Worm (Caenorhabditis elegans) whole organism, late embryonic: ENCODE measurements around the gene tyr-1.

Source experiments
- C38D4.7 ChIP-seq: fragments of 200-800 bp; sonication (Bioruptor generic); optimal IDR thresholded peaks from 2 replicates; lab custom pipeline; 2018; ENCODE audit warnings: mild to moderate bottlenecking, missing genetic modification characterization, moderate library complexity, missing compliant biosample characterization
- K02D7.2 ChIP-seq: sonication (generic microtip); optimal IDR thresholded peaks from 2 replicates; lab custom pipeline; 2017; ENCODE audit warnings: mild to moderate bottlenecking, missing genetic modification characterization, missing compliant biosample characterization
- K09A11.1 ChIP-seq: sonication (generic microtip); optimal IDR thresholded peaks from 2 replicates; lab custom pipeline; 2017; ENCODE audit warnings: antibody characterized with exemption, mild to moderate bottlenecking, missing genetic modification characterization, missing compliant biosample characterization; ENCODE audit not compliant: insufficient read depth
- ama-1 ChIP-seq: fragments of 150-350 bp; optimal IDR thresholded peaks from 2 replicates; lab custom pipeline; 2014
- ceh-19 ChIP-seq: fragments of 200-800 bp; sonication (Bioruptor generic); optimal IDR thresholded peaks from 2 replicates; lab custom pipeline; 2018; ENCODE audit warnings: mild to moderate bottlenecking, missing genetic modification characterization, missing compliant biosample characterization
- ceh-22 ChIP-seq: sonication (generic microtip); optimal IDR thresholded peaks from 2 replicates; lab custom pipeline; 2017; ENCODE audit warnings: missing biosample characterization, missing genetic modification characterization
- ceh-24 ChIP-seq: sonication (generic microtip); optimal IDR thresholded peaks from 2 replicates; lab custom pipeline; 2016; ENCODE audit warnings: mild to moderate bottlenecking, missing genetic modification characterization, missing compliant biosample characterization
- ceh-34 ChIP-seq: sonication (generic microtip); optimal IDR thresholded peaks from 2 replicates; lab custom pipeline; 2016; ENCODE audit warnings: mild to moderate bottlenecking, missing genetic modification characterization, missing compliant biosample characterization
- ceh-45 ChIP-seq: fragments of 200-800 bp; sonication (Bioruptor generic); IDR thresholded peaks from 2 replicates; pipeline ENCODE4 v1.3.6; 2022; ENCODE audit warnings: missing genetic modification reagents, missing genetic modification characterization, missing compliant biosample characterization
- ceh-48 ChIP-seq: sonication (generic microtip); optimal IDR thresholded peaks from 2 replicates; lab custom pipeline; 2016; ENCODE audit warnings: missing genetic modification characterization, inconsistent platforms, missing compliant biosample characterization
- che-1 ChIP-seq: sonication (generic microtip); optimal IDR thresholded peaks from 2 replicates; lab custom pipeline; 2016; ENCODE audit warnings: mild to moderate bottlenecking, missing genetic modification characterization, missing compliant biosample characterization
- dve-1 ChIP-seq: sonication (generic microtip); optimal IDR thresholded peaks from 2 replicates; lab custom pipeline; 2017; ENCODE audit warnings: antibody characterized with exemption, mild to moderate bottlenecking, missing genetic modification characterization, missing compliant biosample characterization
- elt-2 ChIP-seq: sonication (generic microtip); optimal IDR thresholded peaks from 2 replicates; lab custom pipeline; 2016; ENCODE audit warnings: missing genetic modification reagents, missing genetic modification characterization, missing compliant biosample characterization
- elt-4 ChIP-seq: sonication (generic microtip); optimal IDR thresholded peaks from 2 replicates; lab custom pipeline; 2016; ENCODE audit warnings: missing genetic modification characterization, missing compliant biosample characterization
- eyg-1 ChIP-seq: sonication (generic microtip); optimal IDR thresholded peaks from 2 replicates; lab custom pipeline; 2016; ENCODE audit warnings: missing genotype, missing genetic modification characterization, missing compliant biosample characterization
- fax-1 ChIP-seq: sonication (generic microtip); optimal IDR thresholded peaks from 2 replicates; lab custom pipeline; 2016; ENCODE audit warnings: missing genotype, missing genetic modification characterization, missing compliant biosample characterization
- fkh-10 ChIP-seq: fragments of 150-350 bp; optimal IDR thresholded peaks from 2 replicates; lab custom pipeline; 2014; ENCODE audit warnings: missing biosample characterization, missing genetic modification reagents, missing genetic modification characterization
- gmeb-2 ChIP-seq: sonication (generic microtip); optimal IDR thresholded peaks from 2 replicates; lab custom pipeline; 2016; ENCODE audit warnings: missing genetic modification characterization, inconsistent platforms, missing compliant biosample characterization
- hlh-15 ChIP-seq: sonication (generic microtip); optimal IDR thresholded peaks from 2 replicates; lab custom pipeline; 2016; ENCODE audit warnings: missing genetic modification characterization, missing compliant biosample characterization
- hlh-6 ChIP-seq: sonication (generic microtip); optimal IDR thresholded peaks from 2 replicates; lab custom pipeline; 2016; ENCODE audit warnings: missing genotype, missing genetic modification characterization, missing compliant biosample characterization
- hlh-8 ChIP-seq: sonication (generic microtip); optimal IDR thresholded peaks from 2 replicates; lab custom pipeline; 2016; ENCODE audit warnings: missing genotype, missing genetic modification characterization, missing compliant biosample characterization
- lim-6 ChIP-seq: sonication (generic microtip); optimal IDR thresholded peaks from 2 replicates; lab custom pipeline; 2016; ENCODE audit warnings: missing genetic modification characterization, missing compliant biosample characterization
- lin-11 ChIP-seq: fragments of 200-800 bp; sonication (Bioruptor generic); optimal IDR thresholded peaks from 2 replicates; lab custom pipeline; 2018; ENCODE audit warnings: mild to moderate bottlenecking, missing genetic modification characterization, missing compliant biosample characterization
- madf-2 ChIP-seq: sonication (generic microtip); optimal IDR thresholded peaks from 2 replicates; lab custom pipeline; 2017; ENCODE audit warnings: missing genetic modification characterization, missing compliant biosample characterization
- nfya-1 ChIP-seq: sonication (generic microtip); optimal IDR thresholded peaks from 2 replicates; lab custom pipeline; 2017; ENCODE audit warnings: missing genetic modification characterization, mild to moderate bottlenecking, missing compliant biosample characterization, antibody characterized with exemption, moderate library complexity
- nhr-232 ChIP-seq: sonication (generic microtip); optimal IDR thresholded peaks from 2 replicates; lab custom pipeline; 2016; ENCODE audit warnings: missing genetic modification characterization, missing compliant biosample characterization
- odd-2 ChIP-seq: sonication (generic microtip); optimal IDR thresholded peaks from 2 replicates; lab custom pipeline; 2017; ENCODE audit warnings: antibody characterized with exemption, mild to moderate bottlenecking, missing genetic modification characterization, missing compliant biosample characterization
- pag-3 ChIP-seq: sonication (generic microtip); optimal IDR thresholded peaks from 2 replicates; lab custom pipeline; 2016; ENCODE audit warnings: missing compliant biosample characterization, missing genetic modification characterization, borderline replicate concordance
- pat-9 ChIP-seq: fragments of 200-800 bp; sonication (Bioruptor generic); optimal IDR thresholded peaks from 2 replicates; lab custom pipeline; 2018; ENCODE audit warnings: mild to moderate bottlenecking, missing genetic modification characterization, moderate library complexity, missing compliant biosample characterization
- pha-4 ChIP-seq: fragments of 150-350 bp; optimal IDR thresholded peaks from 2 replicates; lab custom pipeline; 2018; ENCODE audit warnings: missing biosample characterization, missing genetic modification reagents, missing genetic modification characterization
- pqm-1 ChIP-seq: sonication (generic microtip); optimal IDR thresholded peaks from 2 replicates; lab custom pipeline; 2016; ENCODE audit warnings: missing genetic modification characterization, missing compliant biosample characterization
- rnt-1 ChIP-seq: sonication (generic microtip); optimal IDR thresholded peaks from 2 replicates; lab custom pipeline; 2016; ENCODE audit warnings: missing genetic modification characterization, missing compliant biosample characterization
- syd-9 ChIP-seq: sonication (generic microtip); optimal IDR thresholded peaks from 2 replicates; lab custom pipeline; 2016; ENCODE audit warnings: mild to moderate bottlenecking, missing genetic modification characterization, moderate library complexity, missing compliant biosample characterization
- unc-3 ChIP-seq, 2 experiments: fragments of 200-800 bp in 1 of 2; sonication (Bioruptor generic) in 1 of 2; sonication (generic microtip) in 1 of 2; conservative IDR thresholded peaks in 1 of 2; optimal IDR thresholded peaks in 1 of 2; 2 replicates each; pipeline versions ENCODE4 v1.3.6 to Lab custom; 2016 to 2022; ENCODE audit warnings: missing compliant biosample characterization in 2 of 2, missing genetic modification characterization in 2 of 2, missing genetic modification reagents in 1 of 2
- unc-42 ChIP-seq: sonication (generic microtip); optimal IDR thresholded peaks from 2 replicates; lab custom pipeline; 2016; ENCODE audit warnings: missing genotype, missing genetic modification characterization, missing compliant biosample characterization
- unc-55 ChIP-seq: sonication (generic microtip); optimal IDR thresholded peaks from 2 replicates; lab custom pipeline; 2017; ENCODE audit warnings: missing biosample characterization, missing genetic modification reagents, missing genetic modification characterization
- unc-86 ChIP-seq: sonication (generic microtip); optimal IDR thresholded peaks from 2 replicates; lab custom pipeline; 2016; ENCODE audit warnings: missing genetic modification characterization, missing compliant biosample characterization
- zip-5 ChIP-seq: sonication (generic microtip); optimal IDR thresholded peaks from 2 replicates; lab custom pipeline; 2016; ENCODE audit warnings: missing genetic modification characterization, missing compliant biosample characterization

Gene tyr-1

DNA sequence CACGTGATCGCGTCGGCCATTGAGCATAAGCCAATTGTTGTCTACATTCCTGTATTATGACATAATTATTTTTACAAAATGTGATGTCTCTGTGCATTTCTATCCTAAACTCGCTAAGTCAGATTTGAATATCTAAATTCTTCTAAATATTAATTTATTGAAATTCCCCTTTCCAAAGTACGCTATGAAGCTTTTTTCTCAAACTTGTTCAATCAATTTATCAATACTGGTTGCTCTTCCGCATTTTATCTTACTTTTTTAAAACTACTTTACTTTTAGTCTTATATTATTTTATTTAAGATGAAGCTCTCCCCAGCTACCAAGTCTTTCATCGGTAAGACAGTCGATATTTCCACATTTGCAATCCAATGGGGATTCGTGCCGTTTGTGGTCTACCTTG is 14.3 kb upstream of the tyr-1 start, which contains the start of gene tomm-7:
tomm-7 (plus strand) TSS at position 301 of the 400 bp plus-strand sequence.
- no peak for TF ChIP-seq fax-1
- TF ChIP-seq pag-3 = no peak
- TF ChIP-seq odd-2 (tag; lab: Kevin White, UChicago) = no peak
- TF ChIP-seq eyg-1 (tag; lab: Kevin White, UChicago) = no peak
- no peak for TF ChIP-seq K09A11.1
- no peak for TF ChIP-seq fkh-10 (GFP tag; lab: Kevin White, UChicago)
- no peak for TF ChIP-seq ama-1
- no peak for TF ChIP-seq unc-55 (GFP tag; lab: Kevin White, UChicago)
- TF ChIP-seq unc-42 (tag; lab: Kevin White, UChicago) = no peak
- no peak for TF ChIP-seq K02D7.2
- no peak for TF ChIP-seq madf-2 (tag; lab: Kevin White, UChicago)
- no peak for TF ChIP-seq dve-1 (tag; lab: Kevin White, UChicago)
- TF ChIP-seq elt-2 (tag; lab: Kevin White, UChicago) = no peak
- TF ChIP-seq pat-9 (tag; lab: Kevin White, UChicago) = no peak
- no peak for TF ChIP-seq C38D4.7
- no peak for TF ChIP-seq unc-86 (tag; lab: Kevin White, UChicago)

DNA sequence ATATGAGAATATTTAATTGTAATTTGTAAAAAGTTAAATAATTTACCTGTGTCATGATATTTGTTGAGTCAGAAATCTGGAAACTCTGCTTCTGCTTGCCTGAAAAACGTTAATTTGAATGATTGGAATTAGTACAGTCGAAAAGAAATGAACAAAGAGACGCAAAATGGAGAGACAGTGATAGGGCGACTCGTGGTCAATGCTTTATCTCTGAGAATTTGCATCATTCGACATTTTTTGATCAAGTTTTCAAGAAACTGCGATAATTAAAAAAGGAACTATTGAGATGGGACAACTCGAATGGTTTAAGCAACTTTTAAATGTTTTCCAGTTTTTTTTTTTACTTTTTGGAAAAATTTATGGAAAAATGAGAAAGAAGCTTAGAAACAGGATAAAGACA is 12.7 kb upstream of the tyr-1 start, which contains the start of gene cuc-1:
cuc-1 (minus strand) TSS at position 101 of the 400 bp plus-strand sequence.
- TF ChIP-seq gmeb-2 (tag; lab: Kevin White, UChicago) (no peak), ceh-22 (no peak), rnt-1 (tag; lab: Kevin White, UChicago) (no peak), lim-6 (tag; lab: Kevin White, UChicago) (no peak), hlh-15 (tag; lab: Kevin White, UChicago) (no peak), elt-4 (no peak), ceh-45 (GFP tag; lab: Robert Waterston, UW) (no peak), nfya-1 (tag; lab: Kevin White, UChicago) (no peak), unc-3 (GFP tag; conservative IDR thresholded peaks at IDR 0.05; lab: Robert Waterston, UW) (no peak), unc-3 (tag; optimal IDR thresholded peaks at IDR 0.05; lab: Kevin White, UChicago) (no peak), elt-2 (tag; lab: Kevin White, UChicago) (no peak), nhr-232 (tag; lab: Kevin White, UChicago) (no peak), hlh-6 (tag; lab: Kevin White, UChicago) (no peak), pha-4 (no peak), zip-5 (tag; lab: Kevin White, UChicago) (no peak), syd-9 (no peak), ceh-34 (tag; lab: Kevin White, UChicago) (no peak), hlh-8 (tag; lab: Kevin White, UChicago) (no peak), pqm-1 (tag; lab: Kevin White, UChicago) (no peak), odd-2 (tag; lab: Kevin White, UChicago) (no peak)
- TF ChIP-seq, all 69 proteins: peak for 0

DNA sequence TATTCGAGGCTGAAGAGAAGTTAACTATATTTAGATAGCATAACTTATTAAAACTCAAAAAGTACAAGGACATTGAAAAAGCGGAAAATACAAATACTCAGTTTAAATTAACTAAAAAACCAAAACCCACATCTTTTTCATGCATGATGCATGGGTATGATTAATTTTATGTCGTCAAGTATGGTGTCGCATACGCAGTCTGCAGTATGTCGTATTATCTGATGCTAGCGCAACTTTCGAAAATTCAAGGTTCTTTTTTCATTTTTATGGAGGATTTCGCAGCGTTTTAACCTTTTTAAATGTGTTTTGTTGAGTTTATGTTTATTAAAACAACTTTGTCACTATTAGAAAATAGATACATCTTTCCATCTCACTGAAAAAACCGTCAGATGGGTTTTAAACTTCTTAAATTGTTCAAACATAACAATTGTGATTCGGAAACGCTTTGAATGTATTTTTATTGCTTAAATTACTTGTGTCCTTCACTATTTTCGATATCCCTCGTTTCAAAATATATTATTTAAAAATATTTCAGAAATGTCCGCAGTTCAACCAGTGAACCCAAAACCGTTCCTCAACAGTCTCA is 12.0 kb upstream of the tyr-1 start, which contains the start of gene snr-5:
snr-5 (plus strand) TSS at position 536 of the 586 bp plus-strand sequence.
- TF ChIP-seq ceh-24 (tag; lab: Kevin White, UChicago) (no peak), che-1 (tag; lab: Kevin White, UChicago) (no peak), unc-42 (tag; lab: Kevin White, UChicago) (peak; percentile 11), ceh-48 (no peak), ceh-19 (GFP tag; lab: Kevin White, UChicago) (no peak), hlh-6 (tag; lab: Kevin White, UChicago) (no peak), lin-11 (tag; lab: Kevin White, UChicago) (no peak)
